Fruit fly (Drosophila melanogaster): ENCODE measurements around the gene Or85e.
A peak's percentile ranks its signal among the peaks of the same experiment; 100 is the strongest.

Or85e gene

DNA sequence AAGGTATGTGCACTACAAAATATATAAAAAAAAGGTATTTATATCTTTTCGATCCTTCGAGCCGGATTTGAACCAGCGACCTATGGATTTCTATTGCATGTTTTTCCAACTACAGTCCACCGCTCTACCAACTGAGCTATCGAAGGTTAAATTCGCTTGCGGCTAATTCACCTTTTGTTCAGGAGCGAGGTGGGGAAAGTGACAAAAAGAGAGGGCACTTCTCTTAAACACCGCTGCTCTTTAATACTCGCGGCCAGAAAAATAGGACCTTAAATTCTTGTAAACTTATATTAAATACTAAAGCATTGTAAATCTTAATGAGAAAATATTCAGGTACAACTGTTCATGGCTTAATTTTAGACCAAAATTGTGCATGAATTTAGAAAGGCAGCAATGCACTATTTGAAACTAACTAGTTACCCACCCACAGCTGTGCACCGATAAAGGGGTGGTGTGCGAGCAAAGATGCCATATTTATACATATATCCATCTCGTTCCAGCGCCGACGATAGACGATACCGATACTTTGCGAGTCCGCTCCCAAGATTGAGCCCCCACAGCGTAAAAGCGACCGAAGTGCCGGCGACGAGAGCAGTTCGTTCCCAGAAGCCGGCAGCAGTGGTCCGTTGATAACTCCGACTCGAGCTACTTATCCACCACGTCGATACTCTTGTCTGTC, 33.5 kb upstream of the Or85e start (continued):
- peak; percentile 97 for TF ChIP-seq CG6254 (GFP tag; optimal IDR thresholded peaks at IDR 0.05)
- TF ChIP-seq CG10565 (GFP tag; optimal IDR thresholded peaks at IDR 0.05) = peak; percentile 92
- TF ChIP-seq trh (GFP tag; optimal IDR thresholded peaks at IDR 0.05) = peak; percentile 95
- peak; percentile 90 for TF ChIP-seq CG14667 (GFP tag; IDR thresholded peaks at IDR 0.05)
- peak; percentile 98 for TF ChIP-seq CG6765 (GFP tag; optimal IDR thresholded peaks at IDR 0.05)
- peak; percentile 31 for TF ChIP-seq hkb (optimal IDR thresholded peaks at IDR 0.05)
- TF ChIP-seq hkb (GFP tag; IDR thresholded peaks at IDR 0.05) = peak; percentile 99
- peak; percentile 97 for TF ChIP-seq dysf (GFP tag; IDR thresholded peaks at IDR 0.05)
- TF ChIP-seq CG4404 (GFP tag; IDR thresholded peaks at IDR 0.05) = peak; percentile 88
- peak; percentile 88 for TF ChIP-seq CG11085 (GFP tag; IDR thresholded peaks at IDR 0.05)
- TF ChIP-seq Ptx1 (GFP tag; IDR thresholded peaks at IDR 0.05) = peak; percentile 96
- peak; percentile 96 for TF ChIP-seq CG16815 (GFP tag; optimal IDR thresholded peaks at IDR 0.05)
- peak; percentile 96 for TF ChIP-seq ase (GFP tag; IDR thresholded peaks at IDR 0.05)
- TF ChIP-seq Fer1 (GFP tag; optimal IDR thresholded peaks at IDR 0.05) = peak; percentile 99
- TF ChIP-seq ssp (GFP tag; IDR thresholded peaks at IDR 0.05) = peak; percentile 85
- TF ChIP-seq lbe (GFP tag; optimal IDR thresholded peaks at IDR 0.05) = peak; percentile 97
- peak; percentile 94 for TF ChIP-seq CG9817 (tag; optimal IDR thresholded peaks at IDR 0.05)
- TF ChIP-seq Dfd (GFP tag; optimal IDR thresholded peaks at IDR 0.05) = no peak
- TF ChIP-seq crc (GFP tag; optimal IDR thresholded peaks at IDR 0.05) = peak; percentile 96
- peak; percentile 99 for TF ChIP-seq CG2712 (tag; optimal IDR thresholded peaks at IDR 0.05)
- TF ChIP-seq usp (GFP tag; optimal IDR thresholded peaks at IDR 0.05) = no peak
- TF ChIP-seq CG13424 (tag; optimal IDR thresholded peaks at IDR 0.05) = peak; percentile 98
- peak; percentile 94 for TF ChIP-seq kah (GFP tag; optimal IDR thresholded peaks at IDR 0.05)
- TF ChIP-seq CG15073 (GFP tag; optimal IDR thresholded peaks at IDR 0.05) = peak; percentile 83
- peak; percentile 92 for TF ChIP-seq CG43689 (GFP tag; IDR thresholded peaks at IDR 0.05)
- peak; percentile 96 for TF ChIP-seq CG14014 (GFP tag; IDR thresholded peaks at IDR 0.05)
- TF ChIP-seq fd102C (GFP tag; optimal IDR thresholded peaks at IDR 0.05) = peak; percentile 89
- peak; percentile 85 for TF ChIP-seq ham (GFP tag; IDR thresholded peaks at IDR 0.05)
- peak; percentile 95 for TF ChIP-seq sqz (GFP tag; optimal IDR thresholded peaks at IDR 0.05)
- TF ChIP-seq CG4617 (GFP tag; optimal IDR thresholded peaks at IDR 0.05; ENCODE audit: borderline replicate concordance) = peak; percentile 92
- peak; percentile 97 for TF ChIP-seq CG14050 (GFP tag; IDR thresholded peaks at IDR 0.05)
- TF ChIP-seq Lim3 (GFP tag; IDR thresholded peaks at IDR 0.05) = peak; percentile 84; the same call in 1 of the 2 replicates
- peak; percentile 98 for TF ChIP-seq Side (GFP tag; optimal IDR thresholded peaks at IDR 0.05)
- TF ChIP-seq Fer3 (tag; optimal IDR thresholded peaks at IDR 0.05) = peak; percentile 97
- TF ChIP-seq CG2202 (tag; optimal IDR thresholded peaks at IDR 0.05) = peak; percentile 98
- peak; percentile 97 for TF ChIP-seq cwo (GFP tag; optimal IDR thresholded peaks at IDR 0.05)
- TF ChIP-seq CG32772 (GFP tag; IDR thresholded peaks at IDR 0.05) = peak; percentile 93
- TF ChIP-seq dpn (GFP tag; optimal IDR thresholded peaks at IDR 0.05) = peak; percentile 98
- TF ChIP-seq CG8089 (GFP tag; optimal IDR thresholded peaks at IDR 0.05) = peak; percentile 95
- peak; percentile 92 for TF ChIP-seq Gug (GFP tag; IDR thresholded peaks at IDR 0.05)
- TF ChIP-seq CG10147 (GFP tag; optimal IDR thresholded peaks at IDR 0.05) = peak; percentile 97
- TF ChIP-seq CG12659 (GFP tag; optimal IDR thresholded peaks at IDR 0.05) = peak; percentile 99
- peak; percentile 72 for TF ChIP-seq CG1832 (GFP tag; optimal IDR thresholded peaks at IDR 0.05)
- peak; percentile 89 for TF ChIP-seq CG10274 (GFP tag; optimal IDR thresholded peaks at IDR 0.05)
- peak; percentile 61 for TF ChIP-seq Scr (GFP tag; IDR thresholded peaks at IDR 0.05; ENCODE audit: partially characterized antibody)
- peak; percentile 97 for TF ChIP-seq CG1233 (GFP tag; optimal IDR thresholded peaks at IDR 0.05)
- TF ChIP-seq tll (GFP tag; optimal IDR thresholded peaks at IDR 0.05) = peak in 1 of 2 experiments; percentile 64
- TF ChIP-seq Hr51 (GFP tag; optimal IDR thresholded peaks at IDR 0.05) = peak; percentile 97 to 98
- TF ChIP-seq CG11247 (GFP tag; IDR thresholded peaks at IDR 0.05) = peak; percentile 93

Measured in whole organism, embryonic.